Worm (Caenorhabditis elegans): ENCODE measurements around the gene his-24.
A peak's percentile ranks its signal among the peaks of the same experiment; 100 is the strongest.

The his-24 gene

ce11 chrX:14470687-14471086, 19.2 kb upstream of the his-24 start, which contains the start of gene M163.10:
M163.10 (plus strand) TSS chrX:14470987.
- no peak for TF ChIP-seq hmg-11 (tag; optimal IDR thresholded peaks at IDR 0.05)
- TF ChIP-seq mml-1 (tag; optimal IDR thresholded peaks at IDR 0.05), result no peak
- no peak for TF ChIP-seq nhr-237 (tag; optimal IDR thresholded peaks at IDR 0.05)
- TF ChIP-seq nfya-1 (tag; optimal IDR thresholded peaks at IDR 0.05; ENCODE audit: insufficient read depth), result no peak
- TF ChIP-seq zag-1 (tag; optimal IDR thresholded peaks at IDR 0.05), result no peak
- no peak for TF ChIP-seq ama-1 (optimal IDR thresholded peaks at IDR 0.05)

ce11 chrX:14473740-14474139, 16.2 kb upstream of the his-24 start, which contains the start of gene M163.5:
M163.5 (plus strand) TSS chrX:14474040.
- TF ChIP-seq lin-39 (tag; optimal IDR thresholded peaks at IDR 0.05), result no peak
- no peak for TF ChIP-seq nhr-25 (tag; optimal IDR thresholded peaks at IDR 0.05)

ce11 chrX:14476625-14477257, 13.2 kb upstream of the his-24 start:
- no peak for TF ChIP-seq pqm-1 (tag; optimal IDR thresholded peaks at IDR 0.05)
- peak; percentile 38 for TF ChIP-seq elt-2 (tag; optimal IDR thresholded peaks at IDR 0.05)
- no peak for TF ChIP-seq hmg-11 (tag; optimal IDR thresholded peaks at IDR 0.05)
- TF ChIP-seq ceh-82 (tag; optimal IDR thresholded peaks at IDR 0.05), result no peak
- TF ChIP-seq nhr-25 (tag; optimal IDR thresholded peaks at IDR 0.05), result peak; percentile 22
- no peak for TF ChIP-seq zag-1 (tag; optimal IDR thresholded peaks at IDR 0.05)
- TF ChIP-seq nhr-43 (tag; optimal IDR thresholded peaks at IDR 0.05; ENCODE audit: poor library complexity, severe bottlenecking), result peak; percentile 82
- no peak for TF ChIP-seq aly-2 (tag; optimal IDR thresholded peaks at IDR 0.05)
- no peak for TF ChIP-seq nhr-67 (tag; optimal IDR thresholded peaks at IDR 0.05)
- peak in 1 of 3 experiments; percentile 22 for TF ChIP-seq elt-3 (tag; optimal IDR thresholded peaks at IDR 0.05)
- TF ChIP-seq nhr-237 (tag; optimal IDR thresholded peaks at IDR 0.05), result no peak
- peak; percentile 69 for TF ChIP-seq nhr-23 (tag; optimal IDR thresholded peaks at IDR 0.05)
- no peak for TF ChIP-seq nhr-12 (tag; optimal IDR thresholded peaks at IDR 0.05)
- TF ChIP-seq daf-12 (tag; optimal IDR thresholded peaks at IDR 0.05), result no peak
- peak; percentile 68 for TF ChIP-seq jun-1 (tag; optimal IDR thresholded peaks at IDR 0.05)
- no peak for TF ChIP-seq lin-15B (tag; optimal IDR thresholded peaks at IDR 0.05)
- no peak for TF ChIP-seq mdl-1 (tag; optimal IDR thresholded peaks at IDR 0.05)
- peak; percentile 14 for TF ChIP-seq lsy-12 (tag; optimal IDR thresholded peaks at IDR 0.05)
- no peak for TF ChIP-seq ztf-4 (tag; optimal IDR thresholded peaks at IDR 0.05)
- no peak for TF ChIP-seq fkh-2 (tag; optimal IDR thresholded peaks at IDR 0.05)
- no peak for TF ChIP-seq nhr-28 (tag; optimal IDR thresholded peaks at IDR 0.05)
- TF ChIP-seq sea-2 (GFP tag; optimal IDR thresholded peaks at IDR 0.05), result no peak
- TF ChIP-seq elt-1 (tag; optimal IDR thresholded peaks at IDR 0.05), result no peak
- no peak for TF ChIP-seq ceh-9 (tag; optimal IDR thresholded peaks at IDR 0.05)
- TF ChIP-seq R02D3.7 (tag; optimal IDR thresholded peaks at IDR 0.05), result no peak
- peak; percentile 98 for TF ChIP-seq snpc-4 (tag; optimal IDR thresholded peaks at IDR 0.05)
- no peak for TF ChIP-seq eor-1 (tag; optimal IDR thresholded peaks at IDR 0.05)
- TF ChIP-seq fos-1 (tag; optimal IDR thresholded peaks at IDR 0.05), result no peak
- TF ChIP-seq mml-1 (tag; optimal IDR thresholded peaks at IDR 0.05), result no peak
- no peak for TF ChIP-seq egl-27 (tag; optimal IDR thresholded peaks at IDR 0.05)
- TF ChIP-seq ztf-11 (tag; optimal IDR thresholded peaks at IDR 0.05), result no peak
- no peak for TF ChIP-seq unc-62 (GFP tag; optimal IDR thresholded peaks at IDR 0.05)
- no peak for TF ChIP-seq unc-39 (tag; optimal IDR thresholded peaks at IDR 0.05)
- TF ChIP-seq ama-1 (optimal IDR thresholded peaks at IDR 0.05), result no peak
- no peak for TF ChIP-seq ZK546.5 (tag; optimal IDR thresholded peaks at IDR 0.05)
- TF ChIP-seq pha-4 (tag; optimal IDR thresholded peaks at IDR 0.05), result no peak
- no peak for TF ChIP-seq nhr-11 (tag; optimal IDR thresholded peaks at IDR 0.05)
- TF ChIP-seq tbx-2 (tag; optimal IDR thresholded peaks at IDR 0.05), result peak; percentile 68
- peak; percentile 73 for TF ChIP-seq skn-1 (tag; optimal IDR thresholded peaks at IDR 0.05)
- no peak for TF ChIP-seq egl-5 (tag; optimal IDR thresholded peaks at IDR 0.05)
- TF ChIP-seq ceh-16 (tag; optimal IDR thresholded peaks at IDR 0.05), result no peak
- no peak for TF ChIP-seq nhr-77 (tag; optimal IDR thresholded peaks at IDR 0.05)
- no peak for TF ChIP-seq lin-39 (tag; optimal IDR thresholded peaks at IDR 0.05)
- peak; percentile 0 for TF ChIP-seq ceh-28 (tag; optimal IDR thresholded peaks at IDR 0.05)
- TF ChIP-seq nhr-76 (tag; optimal IDR thresholded peaks at IDR 0.05), result no peak
